Fruit fly (Drosophila melanogaster): ENCODE measurements around the gene Hers.

Hers gene

dm6 chrX:19866145-19866972 lies at the start of gene Hers:
Gene Hers (plus strand): TSS chrX:19866146.
- no peak for TF ChIP-seq CG17801 (GFP tag; optimal IDR thresholded peaks at IDR 0.05; ENCODE audit: partially characterized antibody)

dm6 chrX:19818617-19819016 lies 47.3 kb upstream of the Hers start:
- no peak for TF ChIP-seq CG17801 (GFP tag; optimal IDR thresholded peaks at IDR 0.05; ENCODE audit: partially characterized antibody)

dm6 chrX:19823980-19824379 lies 42.0 kb upstream of the Hers start, which contains the start of gene SkpE:
Gene SkpE (minus strand): TSS chrX:19824080.
- no peak for TF ChIP-seq CG17801 (GFP tag; optimal IDR thresholded peaks at IDR 0.05; ENCODE audit: partially characterized antibody)

DNA sequence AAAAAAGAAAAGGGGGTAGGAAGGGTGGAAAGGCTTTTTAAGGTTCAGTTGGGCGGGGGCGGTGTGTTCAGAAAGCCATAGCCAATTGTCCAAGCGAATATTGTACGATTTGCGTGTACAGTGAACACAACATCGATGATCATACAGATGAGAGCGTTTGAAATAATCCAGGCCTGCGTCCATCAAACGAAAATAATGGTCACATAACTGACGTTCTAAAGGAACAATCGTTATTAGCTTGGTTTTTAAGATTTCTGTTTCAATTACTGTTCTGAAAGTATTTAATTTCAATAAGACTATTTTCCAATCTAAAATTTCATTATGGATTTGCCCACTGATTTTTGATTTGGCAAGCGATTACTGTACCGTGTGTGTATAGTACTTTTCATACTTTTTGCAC lies 40.8 kb upstream of the Hers start:
- TF ChIP-seq CG17801 (GFP tag; optimal IDR thresholded peaks at IDR 0.05; ENCODE audit: partially characterized antibody): no peak

dm6 chrX:19827762-19828161 lies 38.2 kb upstream of the Hers start:
- no peak for TF ChIP-seq CG17801 (GFP tag; optimal IDR thresholded peaks at IDR 0.05; ENCODE audit: partially characterized antibody)

DNA sequence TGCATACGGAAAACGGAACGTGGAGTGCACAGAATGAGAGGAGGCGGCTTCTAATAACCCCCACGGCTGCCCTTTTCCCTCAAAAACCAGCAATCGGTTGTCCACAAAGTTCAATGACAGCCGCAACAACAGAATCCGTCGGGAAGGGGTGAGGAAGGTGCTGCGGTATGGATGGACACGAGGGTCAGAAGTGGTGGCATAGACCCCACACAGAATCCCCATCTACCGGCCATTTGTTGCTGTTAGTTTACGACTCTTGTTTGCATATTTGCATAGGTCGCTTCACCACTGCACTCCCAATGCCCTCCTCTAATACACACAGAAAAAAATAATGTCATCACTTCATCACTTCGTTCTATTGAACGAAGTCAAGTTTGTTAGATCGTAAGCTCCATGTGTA lies 26.9 kb upstream of the Hers start:
- no peak for TF ChIP-seq CG17801 (GFP tag; optimal IDR thresholded peaks at IDR 0.05; ENCODE audit: partially characterized antibody)

DNA sequence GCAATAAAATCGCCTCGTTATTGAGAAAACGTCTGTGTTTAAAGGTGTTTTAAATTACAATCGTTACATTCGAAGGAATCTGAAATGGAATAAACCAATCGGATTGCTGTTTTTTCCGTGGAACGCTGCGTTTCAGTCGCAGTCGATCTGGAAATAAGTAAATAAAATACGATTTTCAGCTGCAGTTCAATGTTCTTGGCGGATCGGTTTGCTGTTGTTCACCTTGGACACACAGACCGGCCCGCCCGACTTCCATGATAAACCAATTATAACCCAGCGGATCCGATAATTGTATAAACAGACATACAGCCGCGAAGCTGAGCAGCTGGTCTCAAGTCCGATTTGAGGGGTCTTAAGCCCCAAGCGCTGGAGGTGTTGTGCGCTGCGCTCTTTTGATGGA lies 25.6 kb upstream of the Hers start:
- TF ChIP-seq CG17801 (GFP tag; optimal IDR thresholded peaks at IDR 0.05; ENCODE audit: partially characterized antibody): no peak

- no peak for TF ChIP-seq CG17801 (GFP tag; optimal IDR thresholded peaks at IDR 0.05; ENCODE audit: partially characterized antibody)
These were observed 23.3 kb upstream of the Hers start for dm6 chrX:19842397-19843261.

dm6 chrX:19844010-19844766 lies 21.8 kb upstream of the Hers start:
- TF ChIP-seq CG17801 (GFP tag; optimal IDR thresholded peaks at IDR 0.05; ENCODE audit: partially characterized antibody): no peak

DNA sequence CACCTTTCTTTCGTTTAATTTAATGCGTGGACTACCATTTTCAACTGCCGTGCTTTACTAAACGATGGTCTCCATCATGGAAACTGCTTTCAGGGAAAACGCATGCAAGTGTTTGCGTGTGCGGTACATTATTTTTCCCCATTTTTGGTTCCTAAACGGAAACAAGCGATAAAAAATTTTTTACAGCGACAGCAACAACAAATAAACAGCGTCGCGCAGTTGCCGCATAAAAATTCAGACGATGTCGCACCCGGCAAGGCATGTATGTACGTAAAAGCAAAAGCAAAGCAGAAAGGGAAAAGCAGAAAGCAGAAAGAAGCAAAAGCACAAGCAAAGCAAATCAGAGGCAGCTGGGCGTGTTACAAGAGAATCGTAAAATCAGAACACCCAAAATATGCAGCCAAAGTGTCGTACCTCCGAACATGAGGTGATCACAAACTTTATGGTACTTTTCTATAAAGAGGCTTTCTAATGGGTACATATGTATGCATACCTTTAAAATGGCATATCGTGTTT lies 20.3 kb upstream of the Hers start:
- peak; percentile 8 for TF ChIP-seq CG17801 (GFP tag; optimal IDR thresholded peaks at IDR 0.05; ENCODE audit: partially characterized antibody)

DNA sequence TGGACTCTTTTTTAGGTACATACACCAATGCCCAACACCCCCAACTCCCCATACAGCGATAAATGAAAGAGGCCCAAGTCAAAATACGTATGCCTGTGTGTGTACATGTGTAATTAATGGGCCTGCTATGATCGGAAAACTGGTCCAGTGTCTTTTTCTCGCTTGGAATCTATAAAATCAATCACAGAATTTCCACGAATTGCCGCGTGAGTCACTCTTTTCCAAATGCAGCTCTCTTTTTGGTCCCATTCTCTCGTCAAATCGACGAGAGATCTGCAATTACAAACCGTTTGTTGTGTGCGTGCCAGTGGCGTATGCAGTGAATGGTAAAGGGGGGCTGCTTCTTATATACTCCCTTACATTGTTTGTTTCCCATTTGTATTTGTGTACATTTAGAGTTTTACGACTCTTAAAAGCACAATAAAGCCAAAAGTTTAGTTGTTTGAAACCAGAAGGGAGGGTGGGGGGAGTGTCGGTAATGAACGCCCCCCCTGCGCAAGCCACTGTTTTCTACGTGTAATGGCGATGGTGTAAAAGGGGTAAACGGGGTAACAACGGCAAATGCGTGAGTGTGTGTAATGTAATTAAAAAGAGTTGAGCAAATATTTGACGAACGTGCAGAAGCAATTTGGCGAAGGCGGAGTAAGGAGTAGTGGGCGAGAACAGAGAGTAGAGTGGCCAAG lies 19.1 kb upstream of the Hers start:
- peak; percentile 93 for TF ChIP-seq CG17801 (GFP tag; optimal IDR thresholded peaks at IDR 0.05; ENCODE audit: partially characterized antibody)

DNA sequence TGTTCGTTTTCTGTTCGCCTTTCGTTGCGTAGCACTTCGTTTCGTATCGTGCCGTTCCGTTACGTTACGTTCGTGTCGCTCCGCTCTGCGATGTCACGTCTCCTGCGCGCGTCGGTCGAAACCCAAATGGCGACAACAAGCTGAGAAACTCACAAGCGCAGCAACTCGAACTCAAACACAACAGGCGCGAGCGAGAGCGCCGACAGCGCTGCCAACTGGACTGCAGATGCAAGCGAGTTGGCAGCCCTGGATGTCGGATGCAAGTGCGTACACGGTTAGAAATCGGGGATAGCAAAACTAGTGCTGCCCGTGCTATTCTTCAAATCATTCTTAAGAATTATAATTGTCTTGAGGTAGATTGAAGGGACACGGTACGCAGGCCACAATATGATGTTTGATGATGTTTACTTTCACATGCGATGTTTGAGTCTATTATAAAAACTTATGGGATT lies 17.6 kb upstream of the Hers start:
- TF ChIP-seq CG17801 (GFP tag; optimal IDR thresholded peaks at IDR 0.05; ENCODE audit: partially characterized antibody): peak; percentile 58

- TF ChIP-seq CG17801 (GFP tag; optimal IDR thresholded peaks at IDR 0.05; ENCODE audit: partially characterized antibody): no peak
These were observed 15.3 kb upstream of the Hers start for dm6 chrX:19850503-19851094.

Data from ovary, adult (tissue).